Worm (Caenorhabditis elegans) whole organism, early embryonic: ENCODE measurements around the gene F46B3.7.

ENCODE experiments used
- B0310.2 ChIP-seq: sonication (generic microtip); optimal IDR thresholded peaks from 2 replicates; lab custom pipeline; 2016; ENCODE audit warnings: mild to moderate bottlenecking, missing genetic modification characterization, missing compliant biosample characterization
- F13C5.2 ChIP-seq: sonication (generic microtip); optimal IDR thresholded peaks from 2 replicates; lab custom pipeline; 2017; ENCODE audit warnings: mild to moderate bottlenecking, missing genetic modification characterization, inconsistent platforms, missing compliant biosample characterization
- aly-1 ChIP-seq: sonication (generic microtip); optimal IDR thresholded peaks from 2 replicates; lab custom pipeline; 2016; ENCODE audit warnings: missing genetic modification characterization, missing compliant biosample characterization
- ama-1 ChIP-seq: fragments of 150-350 bp; optimal IDR thresholded peaks from 2 replicates; lab custom pipeline; 2014
- ceh-13 ChIP-seq: fragments of 200-800 bp; sonication (Bioruptor generic); optimal IDR thresholded peaks from 2 replicates; lab custom pipeline; 2018; ENCODE audit warnings: mild to moderate bottlenecking, missing genetic modification characterization, missing compliant biosample characterization
- ceh-36 ChIP-seq: sonication (generic microtip); optimal IDR thresholded peaks from 2 replicates; lab custom pipeline; 2016; ENCODE audit warnings: missing genetic modification characterization, inconsistent platforms, missing compliant biosample characterization
- ets-7 ChIP-seq: sonication (generic microtip); optimal IDR thresholded peaks from 2 replicates; lab custom pipeline; 2016; ENCODE audit warnings: missing genotype, missing genetic modification characterization, missing compliant biosample characterization
- flt-1 ChIP-seq: fragments of 200-800 bp; sonication (Bioruptor generic); IDR thresholded peaks from 2 replicates; pipeline ENCODE4 v1.3.6; 2022; ENCODE audit warnings: missing genetic modification characterization, missing compliant biosample characterization
- hmbx-1 ChIP-seq: sonication (generic microtip); optimal IDR thresholded peaks from 2 replicates; lab custom pipeline; 2016; ENCODE audit warnings: mild to moderate bottlenecking, missing genetic modification characterization, missing compliant biosample characterization
- hmg-4 ChIP-seq: fragments of 200-800 bp; sonication (Bioruptor generic); optimal IDR thresholded peaks from 2 replicates; lab custom pipeline; 2018; ENCODE audit warnings: mild to moderate bottlenecking, missing genetic modification characterization, missing compliant biosample characterization
- hnd-1 ChIP-seq: sonication (generic microtip); optimal IDR thresholded peaks from 2 replicates; lab custom pipeline; 2016; ENCODE audit warnings: missing genetic modification characterization, missing compliant biosample characterization
- pes-1 ChIP-seq: fragments of 200-800 bp; sonication (Bioruptor generic); IDR thresholded peaks from 2 replicates; pipeline ENCODE4 v1.3.6; 2022; ENCODE audit warnings: missing genetic modification reagents, missing genetic modification characterization, missing compliant biosample characterization
- scrt-1 ChIP-seq: fragments of 200-800 bp; sonication (Bioruptor generic); IDR thresholded peaks from 2 replicates; pipeline ENCODE4 v1.3.6; 2022; ENCODE audit warnings: missing genetic modification characterization, missing compliant biosample characterization
- sea-1 ChIP-seq: fragments of 200-800 bp; sonication (Bioruptor generic); conservative IDR thresholded peaks from 2 replicates; pipeline ENCODE4 v1.3.6; 2022; ENCODE audit warnings: missing genetic modification characterization, missing compliant biosample characterization
- tbx-11 ChIP-seq: fragments of 200-800 bp; sonication (Bioruptor generic); IDR thresholded peaks from 2 replicates; pipeline ENCODE4 v1.3.6; 2022; ENCODE audit warnings: missing genetic modification characterization, missing compliant biosample characterization
- tbx-37 ChIP-seq: fragments of 200-800 bp; sonication (Bioruptor generic); conservative IDR thresholded peaks from 2 replicates; pipeline ENCODE4 v1.3.6; 2022; ENCODE audit warnings: missing genetic modification reagents, missing genetic modification characterization, missing compliant biosample characterization
- tra-4 ChIP-seq: sonication (generic microtip); optimal IDR thresholded peaks from 2 replicates; lab custom pipeline; 2017; ENCODE audit warnings: missing genetic modification characterization, missing compliant biosample characterization

F46B3.7 gene

DNA sequence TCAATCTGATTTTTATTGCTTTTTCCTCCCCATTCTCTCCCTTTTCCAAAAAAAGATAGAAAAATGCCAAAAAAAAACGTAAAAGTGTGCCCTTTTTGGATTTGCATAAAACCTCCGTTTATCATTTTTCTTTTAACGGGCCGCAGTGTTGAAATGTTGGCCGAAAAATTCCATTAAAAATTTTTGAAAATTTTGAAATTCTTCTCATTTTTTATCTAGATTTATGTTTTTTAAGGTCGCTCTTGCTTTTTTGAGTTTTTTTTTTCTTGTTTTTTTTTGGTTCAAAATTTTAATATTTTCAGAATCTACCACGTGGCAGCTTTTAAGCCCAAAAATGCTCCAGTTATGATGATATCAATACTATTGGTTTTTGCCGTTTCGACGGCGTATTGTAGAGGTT lies 35.8 kb upstream of the F46B3.7 start, which contains the start of gene mnr-1:
Gene mnr-1, plus strand, starts transcription at position 301 of the 400 bp plus-strand sequence.
- TF ChIP-seq ceh-13 (GFP tag; lab: Kevin White, UChicago) (no peak), aly-1 (tag; lab: Kevin White, UChicago) (no peak), hmbx-1 (tag; lab: Kevin White, UChicago) (no peak), hnd-1 (tag; lab: Kevin White, UChicago) (no peak)

DNA sequence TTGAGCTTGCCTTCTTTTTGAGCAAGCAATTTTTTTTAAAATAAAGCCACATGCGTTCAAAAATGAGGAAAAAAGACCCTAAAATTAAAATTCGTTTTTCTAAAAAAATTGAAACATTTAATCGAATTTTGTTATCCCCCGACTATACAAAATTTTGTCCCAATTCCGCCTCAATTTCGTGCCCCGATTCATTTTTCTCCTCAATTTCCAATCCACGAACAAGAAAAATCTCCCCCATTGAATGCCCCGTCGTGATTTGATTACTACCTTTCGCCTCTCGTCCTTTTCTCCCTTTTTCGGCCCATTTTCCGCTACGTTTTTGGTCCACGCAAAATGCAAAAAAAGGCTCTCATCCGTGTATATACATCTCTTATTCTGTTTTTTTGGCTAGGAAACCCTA lies 33.4 kb upstream of the F46B3.7 start:
- TF ChIP-seq aly-1 (tag; lab: Kevin White, UChicago) (no peak), ceh-13 (GFP tag; lab: Kevin White, UChicago) (no peak), B0310.2 (tag; lab: Kevin White, UChicago) (no peak), F13C5.2 (tag; lab: Kevin White, UChicago) (no peak), pes-1 (GFP tag; lab: Robert Waterston, UW) (no peak)

DNA sequence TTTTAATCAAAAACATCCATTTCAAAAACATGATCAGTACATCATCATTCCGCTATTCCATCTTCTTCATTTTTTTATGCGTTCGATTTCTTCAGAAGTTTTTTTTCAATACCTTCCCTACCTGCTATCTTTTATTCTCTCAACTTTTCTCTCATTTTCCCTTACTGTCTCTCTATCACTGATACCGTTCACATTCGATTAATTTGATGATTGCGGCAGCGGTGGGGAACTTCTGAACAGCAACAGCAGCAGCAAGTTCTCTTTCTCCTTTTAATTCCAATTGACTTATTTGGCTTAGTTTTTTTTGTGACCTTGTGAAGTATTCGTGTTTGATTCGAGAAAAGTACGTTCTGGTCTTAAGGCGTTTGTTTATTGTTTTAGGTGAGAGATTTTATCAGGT lies 30.3 kb upstream of the F46B3.7 start:
- TF ChIP-seq sea-1 (GFP tag; lab: Robert Waterston, UW) (no peak), tbx-37 (no peak), F13C5.2 (tag; lab: Kevin White, UChicago) (no peak), ets-7 (no peak), pes-1 (GFP tag; lab: Robert Waterston, UW) (no peak), hnd-1 (tag; lab: Kevin White, UChicago) (no peak), ceh-36 (no peak), ceh-13 (GFP tag; lab: Kevin White, UChicago) (no peak), hmg-4 (no peak), hmbx-1 (tag; lab: Kevin White, UChicago) (no peak), flt-1 (GFP tag; lab: Robert Waterston, UW) (no peak), ama-1 (no peak), aly-1 (tag; lab: Kevin White, UChicago) (no peak)

ce11 chrV:20645479-20645878 lies 26.9 kb upstream of the F46B3.7 start:
- TF ChIP-seq ceh-36 (no peak), hnd-1 (tag; lab: Kevin White, UChicago) (no peak)

DNA sequence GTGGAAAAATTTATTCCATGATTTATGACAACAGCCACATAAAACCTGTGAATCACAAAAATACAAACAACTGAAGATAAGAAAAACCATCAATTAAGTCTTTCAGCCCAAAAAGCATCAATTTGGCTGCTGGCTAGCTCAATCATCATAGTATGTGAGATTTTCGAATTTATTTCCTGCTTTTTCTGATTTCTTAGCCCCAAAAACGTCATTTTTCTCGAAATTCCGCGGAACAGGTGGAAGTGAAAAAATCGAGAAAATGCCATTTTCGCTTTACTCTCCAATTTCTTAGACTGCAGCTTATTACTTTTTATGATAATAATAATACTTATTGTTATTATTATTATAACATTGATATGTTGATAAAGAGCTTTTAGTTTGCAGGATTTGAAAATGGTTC lies 23.4 kb upstream of the F46B3.7 start, which contains the start of gene srxa-15:
Gene srxa-15, plus strand, starts transcription at position 301 of the 400 bp plus-strand sequence.
- TF ChIP-seq tbx-37 = no peak
- TF ChIP-seq F13C5.2 (tag; lab: Kevin White, UChicago) = no peak
- no peak for TF ChIP-seq tbx-11 (GFP tag; lab: Robert Waterston, UW)
- TF ChIP-seq B0310.2 (tag; lab: Kevin White, UChicago) = no peak

DNA sequence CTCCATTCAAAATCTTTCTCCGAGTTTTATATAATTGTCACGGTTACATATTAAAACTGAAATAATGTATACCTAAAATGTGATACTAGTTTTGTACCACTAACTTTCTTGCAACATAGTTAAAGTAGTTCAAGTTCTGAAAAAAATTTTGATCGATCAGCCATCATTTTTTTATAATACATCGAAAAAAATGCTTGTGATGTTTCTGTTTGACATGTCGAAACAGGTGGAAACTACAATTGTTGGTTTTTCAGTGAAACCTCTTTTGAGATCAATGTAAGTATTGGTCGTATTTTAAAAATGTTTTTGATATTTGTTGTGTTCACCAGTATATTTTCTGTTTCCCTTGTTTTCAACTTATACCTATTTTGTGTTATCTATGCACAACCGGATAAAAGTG lies 20.8 kb upstream of the F46B3.7 start, which contains the start of gene srxa-14:
Gene srxa-14, plus strand, starts transcription at position 301 of the 400 bp plus-strand sequence.
- TF ChIP-seq sea-1 (GFP tag; lab: Robert Waterston, UW) = no peak
- TF ChIP-seq ceh-13 (GFP tag; lab: Kevin White, UChicago) = no peak
- TF ChIP-seq tbx-37 = no peak
- TF ChIP-seq tra-4 (tag; lab: Kevin White, UChicago) = no peak
- TF ChIP-seq F13C5.2 (tag; lab: Kevin White, UChicago) = no peak
- TF ChIP-seq hmbx-1 (tag; lab: Kevin White, UChicago) = no peak
- TF ChIP-seq B0310.2 (tag; lab: Kevin White, UChicago) = no peak

DNA sequence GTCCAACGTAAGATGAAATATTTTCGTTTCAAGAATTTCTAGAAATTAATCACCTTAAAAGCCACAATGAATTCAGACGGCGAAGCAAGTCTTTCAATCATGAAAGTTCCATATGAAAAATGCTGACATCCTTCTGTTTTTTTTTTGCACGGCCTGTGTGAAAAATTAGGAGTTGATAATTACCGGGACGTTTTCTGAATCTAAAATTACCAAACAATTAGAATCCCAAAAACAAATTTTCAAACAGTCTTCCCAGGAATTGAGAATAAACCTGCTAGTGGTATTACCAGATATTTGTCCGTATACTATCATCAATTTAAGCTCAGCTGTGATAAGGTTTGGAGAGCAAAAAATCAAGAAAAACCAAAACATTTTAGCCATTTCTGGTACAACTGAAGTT lies 19.8 kb upstream of the F46B3.7 start, which contains the start of gene Y44A6B.3:
Gene Y44A6B.3, minus strand, starts transcription at position 101 of the 400 bp plus-strand sequence.
- no peak for TF ChIP-seq tbx-37
- no peak for TF ChIP-seq flt-1 (GFP tag; lab: Robert Waterston, UW)
- TF ChIP-seq hmg-4 = no peak
- no peak for TF ChIP-seq tra-4 (tag; lab: Kevin White, UChicago)
- no peak for TF ChIP-seq ets-7
- no peak for TF ChIP-seq tbx-11 (GFP tag; lab: Robert Waterston, UW)
- no peak for TF ChIP-seq ceh-13 (GFP tag; lab: Kevin White, UChicago)
- no peak for TF ChIP-seq sea-1 (GFP tag; lab: Robert Waterston, UW)
- no peak for TF ChIP-seq pes-1 (GFP tag; lab: Robert Waterston, UW)
- no peak for TF ChIP-seq ama-1

ce11 chrV:20636855-20637254 lies 18.3 kb upstream of the F46B3.7 start, which contains the start of gene ttr-13:
ttr-13 (minus strand) TSS chrV:20636955.
- no peak for TF ChIP-seq sea-1 (GFP tag; lab: Robert Waterston, UW)

DNA sequence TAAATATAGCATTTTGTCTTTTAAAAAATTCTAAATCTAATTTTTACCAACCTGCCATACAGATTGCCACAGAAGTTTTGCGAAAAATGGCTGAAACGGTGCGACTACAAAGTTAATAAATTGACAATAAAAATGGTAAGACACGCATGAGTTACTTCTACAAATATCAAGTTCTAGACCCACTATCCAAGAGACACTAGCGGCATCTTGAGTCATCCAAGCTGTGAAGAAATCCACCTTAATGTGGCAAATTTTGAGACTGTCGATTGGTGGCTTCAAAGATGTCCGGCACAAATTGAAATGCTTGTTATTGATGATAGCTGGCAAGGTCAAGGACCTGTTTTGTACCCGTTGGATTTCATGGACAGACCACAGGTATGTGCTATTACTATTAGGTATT lies 15.8 kb upstream of the F46B3.7 start, which contains the start of gene F46B3.16:
Gene F46B3.16, plus strand, starts transcription at position 301 of the 400 bp plus-strand sequence.
- no peak for TF ChIP-seq tbx-37
- TF ChIP-seq tra-4 (tag; lab: Kevin White, UChicago) = no peak
- TF ChIP-seq tbx-11 (GFP tag; lab: Robert Waterston, UW) = no peak
- TF ChIP-seq hmg-4 = no peak
- TF ChIP-seq F13C5.2 (tag; lab: Kevin White, UChicago) = no peak
- TF ChIP-seq ama-1 = no peak
- TF ChIP-seq B0310.2 (tag; lab: Kevin White, UChicago) = no peak
- no peak for TF ChIP-seq flt-1 (GFP tag; lab: Robert Waterston, UW)
- no peak for TF ChIP-seq ets-7
- TF ChIP-seq scrt-1 (GFP tag; lab: Robert Waterston, UW) = no peak
- TF ChIP-seq ceh-36 = no peak
- TF ChIP-seq aly-1 (tag; lab: Kevin White, UChicago) = no peak
- TF ChIP-seq sea-1 (GFP tag; lab: Robert Waterston, UW) = no peak
